Worm (Caenorhabditis elegans): ENCODE data around the gene cyn-11.

The cyn-11 gene

DNA sequence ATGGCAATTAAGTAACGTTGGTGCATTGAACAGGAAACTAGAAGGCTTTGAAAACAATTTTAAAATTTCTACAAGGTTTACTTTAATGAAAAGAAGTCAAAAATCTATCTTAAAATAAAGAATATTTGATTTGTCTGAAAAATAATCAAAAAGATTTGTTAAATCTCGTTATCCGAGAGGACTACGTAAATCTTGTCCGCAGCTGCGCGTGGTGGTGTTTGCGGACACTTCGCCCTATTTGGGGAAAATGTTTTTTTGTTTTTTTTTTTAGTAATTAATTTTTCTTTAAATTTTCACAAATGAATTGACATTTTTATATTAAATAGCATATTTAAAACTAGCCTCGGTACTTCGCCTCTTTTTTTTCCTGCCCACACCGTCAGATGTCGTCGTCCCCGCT is 32.1 kb downstream of the cyn-11 start (continued):
- TF ChIP-seq isw-1 (GFP tag; IDR thresholded peaks at IDR 0.05) (peak; percentile 37), unc-130 (tag; optimal IDR thresholded peaks at IDR 0.05) (peak; percentile 63), dsc-1 (tag; optimal IDR thresholded peaks at IDR 0.05) (peak; percentile 67), dpl-1 (GFP tag; optimal IDR thresholded peaks at IDR 0.05) (peak; percentile 33 to 58 (median 50)), unc-98 (GFP tag; IDR thresholded peaks at IDR 0.05) (no peak), ets-5 (GFP tag; IDR thresholded peaks at IDR 0.05) (no peak), nhr-71 (tag; optimal IDR thresholded peaks at IDR 0.05) (peak; percentile 76), C04F5.9 (tag; optimal IDR thresholded peaks at IDR 0.05) (peak; percentile 4), nhr-85 (tag) (peak; percentile 71), efl-1 (optimal IDR thresholded peaks at IDR 0.05) (peak; percentile 41 to 66), efl-1 (GFP tag; optimal IDR thresholded peaks at IDR 0.05 in 1 of 2) (peak; percentile 59 to 77)

DNA sequence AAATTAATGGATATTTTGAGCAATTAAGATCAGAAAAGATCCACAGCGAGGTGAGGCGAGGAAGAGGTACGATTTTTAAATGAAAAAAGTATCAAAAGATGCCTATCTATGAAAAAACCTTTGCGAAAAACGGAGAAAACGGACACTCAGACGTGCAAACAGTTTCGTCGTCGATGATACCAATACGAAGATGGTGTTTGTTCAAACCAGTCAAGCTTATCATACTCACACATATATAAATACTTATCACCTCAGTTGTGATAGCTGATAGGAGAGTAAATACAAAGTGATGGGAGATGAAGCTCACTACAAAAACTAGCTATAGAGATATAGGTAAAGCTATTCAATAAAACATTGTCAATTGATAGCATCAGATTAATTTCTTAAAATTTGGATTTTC is 36.3 kb downstream of the cyn-11 start:
- TF ChIP-seq C34B4.2 (tag; optimal IDR thresholded peaks at IDR 0.05) = no peak
- TF ChIP-seq grh-1 (GFP tag; IDR thresholded peaks at IDR 0.05) = no peak
- peak; percentile 6 for TF ChIP-seq lin-14 (GFP tag; optimal IDR thresholded peaks at IDR 0.05)
- TF ChIP-seq tbx-2 (tag; optimal IDR thresholded peaks at IDR 0.05) = no peak
- no peak for TF ChIP-seq F16B12.6 (tag; optimal IDR thresholded peaks at IDR 0.05)
- TF ChIP-seq tlp-1 (tag; optimal IDR thresholded peaks at IDR 0.05) = peak; percentile 19
- peak; percentile 55 for TF ChIP-seq elt-2 (tag; optimal IDR thresholded peaks at IDR 0.05)

DNA sequence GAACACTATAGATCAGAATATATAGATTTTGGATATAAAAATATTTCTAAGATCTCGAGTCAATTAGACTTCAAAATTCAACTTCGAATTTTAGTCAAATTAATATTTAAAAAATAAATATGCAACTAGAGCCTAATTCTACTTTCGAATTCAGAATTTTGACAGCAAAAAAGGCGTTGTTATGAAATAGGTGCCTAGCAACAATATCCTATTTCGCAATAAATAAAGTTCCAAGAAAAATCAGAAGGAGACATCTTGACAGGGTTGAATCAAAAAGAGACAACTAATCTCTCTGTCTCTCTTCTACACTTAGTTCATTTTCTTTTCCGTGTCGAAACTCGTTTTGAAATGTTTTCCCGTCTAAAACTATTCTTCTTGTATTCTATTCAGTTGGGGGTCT is 40.7 kb downstream of the cyn-11 start:
- peak; percentile 59 for TF ChIP-seq skn-1 (tag; optimal IDR thresholded peaks at IDR 0.05)
- TF ChIP-seq nhr-71 (tag; optimal IDR thresholded peaks at IDR 0.05) = peak; percentile 2
- peak; percentile 17 for TF ChIP-seq zip-4 (GFP tag; optimal IDR thresholded peaks at IDR 0.05)
- TF ChIP-seq lsy-2 (tag; optimal IDR thresholded peaks at IDR 0.05) = peak in 1 of 2 experiments; percentile 19
- peak; percentile 41 for TF ChIP-seq lin-14 (GFP tag; optimal IDR thresholded peaks at IDR 0.05)
- TF ChIP-seq jun-1 (tag; optimal IDR thresholded peaks at IDR 0.05) = no peak
- TF ChIP-seq nhr-47 (tag; optimal IDR thresholded peaks at IDR 0.05) = no peak
- TF ChIP-seq blmp-1 (tag; optimal IDR thresholded peaks at IDR 0.05) = peak; percentile 34

DNA sequence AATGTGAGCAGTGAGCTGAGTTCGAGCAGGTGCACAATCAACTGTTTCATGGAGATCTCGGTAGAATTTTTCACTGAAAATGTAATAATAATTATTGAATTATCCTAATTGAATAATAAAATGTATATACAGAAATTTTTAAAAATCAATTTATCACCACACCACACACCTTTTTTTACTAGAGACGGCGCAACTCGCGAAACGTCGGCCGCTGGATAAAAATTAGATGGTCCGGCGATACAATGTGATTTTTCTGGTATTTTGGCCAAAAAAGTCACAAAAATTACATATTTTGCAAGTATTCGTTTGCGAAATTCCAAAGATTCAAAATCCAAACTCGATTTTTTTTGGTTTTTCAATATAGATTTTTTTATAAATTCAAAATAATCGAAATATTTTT is 45.2 kb downstream of the cyn-11 start:
- no peak for TF ChIP-seq efl-1 (optimal IDR thresholded peaks at IDR 0.05)
- TF ChIP-seq efl-1 (GFP tag; optimal IDR thresholded peaks at IDR 0.05 in 1 of 2) = peak in 1 of 2 experiments; percentile 79
- no peak for TF ChIP-seq lin-15B (tag; optimal IDR thresholded peaks at IDR 0.05)

DNA sequence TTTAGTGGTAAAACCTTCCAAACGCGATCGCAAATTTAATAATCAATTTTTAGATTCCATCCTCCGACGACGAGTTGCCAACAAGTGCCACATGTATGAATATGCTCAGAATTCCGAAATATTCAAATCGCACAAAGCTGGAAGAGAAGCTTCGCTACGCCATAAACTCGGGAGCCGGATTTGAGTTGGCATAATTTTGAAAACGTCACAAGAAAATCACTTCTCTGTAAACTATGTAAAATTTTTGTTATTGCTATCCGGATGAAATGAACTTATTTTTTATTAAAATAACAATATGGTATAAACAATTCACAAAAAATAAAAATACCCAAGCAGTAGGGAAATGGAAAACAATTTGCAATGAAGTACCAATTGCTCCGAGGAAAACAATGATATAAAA is 47.2 kb downstream of the cyn-11 start:
- TF ChIP-seq ztf-4 (tag; optimal IDR thresholded peaks at IDR 0.05) (no peak), xbp-1 (tag; optimal IDR thresholded peaks at IDR 0.05) (no peak), pag-3 (tag; optimal IDR thresholded peaks at IDR 0.05; ENCODE audit: borderline replicate concordance, insufficient read depth) (no peak), unc-86 (tag; optimal IDR thresholded peaks at IDR 0.05) (no peak), efl-1 (optimal IDR thresholded peaks at IDR 0.05) (no peak), efl-1 (GFP tag; optimal IDR thresholded peaks at IDR 0.05 in 1 of 2) (peak in 1 of 2 experiments; percentile 74), mef-2 (tag; optimal IDR thresholded peaks at IDR 0.05) (no peak), tlp-1 (tag; optimal IDR thresholded peaks at IDR 0.05) (no peak), zip-4 (GFP tag; optimal IDR thresholded peaks at IDR 0.05) (no peak)
